Worm (Caenorhabditis elegans) whole organism, L3 larva: Measurements from ENCODE around the gene sucl-2.

Source experiments
- R02D3.7 ChIP-seq: fragments of 150-350 bp; optimal IDR thresholded peaks from 2 replicates; lab custom pipeline; 2014; ENCODE audit warnings: missing biosample characterization, missing genetic modification characterization
- ZK546.5 ChIP-seq: sonication (generic microtip); optimal IDR thresholded peaks from 2 replicates; lab custom pipeline; 2017; ENCODE audit warnings: missing biosample characterization, missing genetic modification characterization
- aly-2 ChIP-seq: fragments of 150-350 bp; optimal IDR thresholded peaks from 2 replicates; lab custom pipeline; 2014; ENCODE audit warnings: missing biosample characterization, missing genetic modification characterization
- ama-1 ChIP-seq: fragments of 150-350 bp; optimal IDR thresholded peaks from 2 replicates; lab custom pipeline; 2018
- ceh-16 ChIP-seq: sonication (generic microtip); optimal IDR thresholded peaks from 2 replicates; lab custom pipeline; 2017; ENCODE audit warnings: missing biosample characterization, missing genetic modification characterization
- ceh-82 ChIP-seq: fragments of 150-350 bp; optimal IDR thresholded peaks from 2 replicates; lab custom pipeline; 2014; ENCODE audit warnings: missing biosample characterization, missing genetic modification characterization
- daf-12 ChIP-seq: fragments of 150-350 bp; optimal IDR thresholded peaks from 2 replicates; lab custom pipeline; 2014; ENCODE audit warnings: missing biosample characterization, missing genetic modification reagents, missing genetic modification characterization
- egl-27 ChIP-seq: sonication (generic microtip); optimal IDR thresholded peaks from 4 replicates; lab custom pipeline; 2017; ENCODE audit warnings: missing biosample characterization, missing genetic modification reagents, missing genetic modification characterization
- elt-1 ChIP-seq: fragments of 150-350 bp; optimal IDR thresholded peaks from 2 replicates; lab custom pipeline; 2014; ENCODE audit warnings: missing biosample characterization, missing genetic modification characterization
- elt-2 ChIP-seq: sonication (generic microtip); optimal IDR thresholded peaks from 2 replicates; lab custom pipeline; 2016; ENCODE audit warnings: missing genetic modification reagents, mild to moderate bottlenecking, missing genetic modification characterization, missing compliant biosample characterization
- eor-1 ChIP-seq, 2 experiments: fragments of 150-350 bp; optimal IDR thresholded peaks; 2 replicates each; lab custom pipeline; 2014 to 2018; ENCODE audit warnings: missing biosample characterization in 2 of 2, missing genetic modification characterization in 2 of 2
- fkh-2 ChIP-seq: fragments of 150-350 bp; optimal IDR thresholded peaks from 2 replicates; lab custom pipeline; 2014; ENCODE audit warnings: missing biosample characterization, missing genetic modification reagents, missing genetic modification characterization
- hmg-11 ChIP-seq: sonication (generic microtip); optimal IDR thresholded peaks from 2 replicates; lab custom pipeline; 2016; ENCODE audit warnings: missing genetic modification characterization, missing compliant biosample characterization
- lin-15B ChIP-seq: fragments of 150-350 bp; optimal IDR thresholded peaks from 2 replicates; lab custom pipeline; 2014; ENCODE audit warnings: missing biosample characterization, missing genetic modification characterization
- lsy-12 ChIP-seq: sonication (generic microtip); optimal IDR thresholded peaks from 2 replicates; lab custom pipeline; 2016; ENCODE audit warnings: mild to moderate bottlenecking, missing genetic modification characterization, missing compliant biosample characterization
- mml-1 ChIP-seq: fragments of 150-350 bp; sonication (generic microtip); optimal IDR thresholded peaks from 3 replicates; lab custom pipeline; 2014; ENCODE audit warnings: missing biosample characterization, missing genetic modification characterization
- nhr-11 ChIP-seq: fragments of 150-350 bp; optimal IDR thresholded peaks from 2 replicates; lab custom pipeline; 2014; ENCODE audit warnings: missing biosample characterization, missing genetic modification characterization
- nhr-12 ChIP-seq: fragments of 150-350 bp; optimal IDR thresholded peaks from 2 replicates; lab custom pipeline; 2014; ENCODE audit warnings: missing biosample characterization, missing genetic modification characterization
- nhr-23 ChIP-seq: fragments of 150-350 bp; optimal IDR thresholded peaks from 2 replicates; lab custom pipeline; 2014; ENCODE audit warnings: missing biosample characterization, missing genetic modification reagents, missing genetic modification characterization
- nhr-237 ChIP-seq: fragments of 150-350 bp; optimal IDR thresholded peaks from 2 replicates; lab custom pipeline; 2014; ENCODE audit warnings: missing biosample characterization, missing genetic modification characterization
- nhr-25 ChIP-seq: sonication (generic microtip); optimal IDR thresholded peaks from 2 replicates; lab custom pipeline; 2017; ENCODE audit warnings: missing biosample characterization, missing genetic modification characterization
- nhr-43 ChIP-seq: sonication (generic microtip); optimal IDR thresholded peaks from 2 replicates; lab custom pipeline; 2016; ENCODE audit warnings: mild to moderate bottlenecking, missing genetic modification characterization, missing compliant biosample characterization; ENCODE audit not compliant: poor library complexity, severe bottlenecking
- nhr-67 ChIP-seq: fragments of 150-350 bp; optimal IDR thresholded peaks from 2 replicates; lab custom pipeline; 2014; ENCODE audit warnings: missing biosample characterization, missing genetic modification characterization
- nhr-76 ChIP-seq: fragments of 150-350 bp; sonication (generic microtip); optimal IDR thresholded peaks from 5 replicates; lab custom pipeline; 2014; ENCODE audit warnings: missing biosample characterization, missing genetic modification characterization
- nhr-77 ChIP-seq: fragments of 150-350 bp; optimal IDR thresholded peaks from 2 replicates; lab custom pipeline; 2014; ENCODE audit warnings: missing biosample characterization, missing genetic modification characterization
- pha-4 ChIP-seq: fragments of 150-350 bp; optimal IDR thresholded peaks from 2 replicates; lab custom pipeline; 2014; ENCODE audit warnings: missing biosample characterization, missing genetic modification reagents, missing genetic modification characterization
- pqm-1 ChIP-seq: fragments of 150-350 bp; optimal IDR thresholded peaks from 2 replicates; lab custom pipeline; 2017; ENCODE audit warnings: missing biosample characterization, missing genetic modification characterization, inconsistent platforms
- sea-2 ChIP-seq: fragments of 150-350 bp; sonication (generic microtip); optimal IDR thresholded peaks from 4 replicates; lab custom pipeline; 2014; ENCODE audit warnings: missing biosample characterization, missing genetic modification reagents, missing genetic modification characterization
- skn-1 ChIP-seq: fragments of 150-350 bp; optimal IDR thresholded peaks from 2 replicates; lab custom pipeline; 2014; ENCODE audit warnings: missing biosample characterization, missing genetic modification characterization
- snpc-4 ChIP-seq: fragments of 150-350 bp; optimal IDR thresholded peaks from 2 replicates; lab custom pipeline; 2014; ENCODE audit warnings: missing biosample characterization, missing genetic modification characterization
- tbx-2 ChIP-seq: sonication (generic microtip); optimal IDR thresholded peaks from 2 replicates; lab custom pipeline; 2016; ENCODE audit warnings: mild to moderate bottlenecking, missing genetic modification characterization, missing compliant biosample characterization
- ztf-11 ChIP-seq: fragments of 150-350 bp; optimal IDR thresholded peaks from 2 replicates; lab custom pipeline; 2014; ENCODE audit warnings: missing biosample characterization, missing genetic modification characterization

sucl-2 gene

DNA sequence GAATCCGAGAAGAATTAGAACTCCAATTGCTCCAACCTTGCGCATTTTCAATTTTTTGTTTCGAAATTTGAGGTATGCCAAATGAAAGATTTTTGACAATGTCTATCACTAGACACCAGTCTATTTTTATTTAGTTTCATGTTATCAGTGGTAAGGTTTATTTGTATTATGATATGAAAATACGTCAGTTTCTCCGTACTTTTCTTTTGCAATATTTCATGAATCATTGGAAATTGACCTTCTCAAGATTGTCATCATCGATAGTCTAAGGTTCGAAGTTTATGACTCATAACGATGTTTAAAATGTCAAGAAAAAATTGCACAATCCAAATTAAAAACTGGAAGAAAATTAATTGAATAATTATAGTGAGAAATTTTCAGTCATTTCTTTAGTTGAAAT is 27.8 kb downstream of the sucl-2 start, which contains the start of gene clc-19:
Gene clc-19, minus strand, starts transcription at position 135 of the 400 bp plus-strand sequence.
- no peak for TF ChIP-seq fkh-2 (tag; lab: Kevin White, UChicago)
- peak; percentile 90 for TF ChIP-seq pqm-1 (tag; lab: Kevin White, UChicago)
- peak; percentile 30 for TF ChIP-seq elt-2

DNA sequence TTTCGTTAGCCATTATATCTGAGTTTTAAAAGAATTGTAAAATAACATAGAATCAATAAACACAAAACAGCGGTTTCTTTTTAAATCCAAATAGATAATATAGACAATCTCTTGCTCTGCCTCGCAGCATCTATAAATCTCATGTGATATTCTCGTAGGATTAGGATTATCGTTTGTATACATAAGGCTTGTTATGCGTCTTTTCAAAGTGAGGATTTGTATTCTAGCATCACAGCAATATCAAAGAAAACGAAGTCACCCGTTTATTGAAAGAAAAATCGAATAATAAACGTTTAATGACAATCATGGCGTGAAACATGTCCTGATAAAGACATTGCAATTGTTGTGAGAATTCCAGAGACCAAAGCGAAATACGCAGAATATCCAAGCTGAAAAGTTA is 28.8 kb downstream of the sucl-2 start, which contains the start of the genes T24C4.3 and clc-20:
Gene T24C4.3, minus strand, starts transcription at position 101 of the 400 bp plus-strand sequence.
Gene clc-20, plus strand, starts transcription at position 211 of the 400 bp plus-strand sequence.
- TF ChIP-seq eor-1 (tag; optimal IDR thresholded peaks at IDR 0.05; lab: Kevin White, UChicago) (no peak), daf-12 (no peak), skn-1 (tag; lab: Kevin White, UChicago) (no peak), lsy-12 (no peak), nhr-237 (tag; lab: Kevin White, UChicago) (no peak), nhr-23 (tag; lab: Kevin White, UChicago) (no peak), ZK546.5 (tag; lab: Kevin White, UChicago) (no peak), ceh-16 (tag; lab: Kevin White, UChicago) (no peak), R02D3.7 (tag; lab: Kevin White, UChicago) (no peak), lin-15B (tag; lab: Kevin White, UChicago) (no peak), ama-1 (lab: Kevin White, UChicago) (no peak), snpc-4 (tag; lab: Kevin White, UChicago) (no peak), pqm-1 (tag; lab: Kevin White, UChicago) (no peak), elt-2 (no peak)

DNA sequence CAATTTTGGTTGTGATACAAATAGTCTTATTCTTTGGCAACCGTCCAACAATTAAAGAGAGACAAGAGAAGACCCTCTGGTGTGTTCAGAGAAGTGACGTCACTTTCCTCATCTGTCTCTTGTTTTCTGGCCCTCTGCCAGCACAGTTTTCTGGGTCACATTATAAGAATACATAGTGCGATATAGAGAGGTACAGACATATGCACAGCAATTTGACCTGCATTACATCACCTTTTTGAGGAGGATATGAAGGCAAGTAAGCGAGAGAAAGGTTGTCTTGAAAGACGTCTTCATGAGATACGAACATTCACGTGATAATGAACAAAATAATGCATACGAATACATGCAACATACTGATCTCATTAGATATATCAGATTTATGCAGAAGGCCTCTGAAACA is 30.7 kb downstream of the sucl-2 start:
- TF ChIP-seq sea-2 (GFP tag; lab: Kevin White, UChicago) (no peak), daf-12 (no peak), ZK546.5 (tag; lab: Kevin White, UChicago) (no peak)

DNA sequence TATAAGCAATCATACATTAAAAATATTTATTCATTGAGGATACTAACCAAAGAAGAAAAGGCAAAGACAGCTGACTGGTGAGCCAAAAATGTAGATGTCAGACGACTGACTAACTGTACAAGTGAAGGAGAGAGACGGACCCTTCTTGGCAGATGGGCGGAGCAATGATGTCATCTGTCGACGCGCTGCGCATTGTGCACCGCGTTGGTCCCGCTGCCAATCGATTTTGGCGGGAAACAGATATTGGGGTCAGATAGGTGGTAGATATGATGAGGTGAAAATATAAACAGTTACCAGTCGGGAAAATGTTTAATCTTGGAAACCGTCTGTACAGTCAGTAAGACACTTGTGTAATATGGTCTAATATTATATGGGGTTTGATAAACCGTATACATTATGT is 31.3 kb downstream of the sucl-2 start, which contains the start of gene T24C4.2:
Gene T24C4.2, minus strand, starts transcription at position 101 of the 400 bp plus-strand sequence.
- TF ChIP-seq mml-1 (tag; lab: Kevin White, UChicago), result no peak

DNA sequence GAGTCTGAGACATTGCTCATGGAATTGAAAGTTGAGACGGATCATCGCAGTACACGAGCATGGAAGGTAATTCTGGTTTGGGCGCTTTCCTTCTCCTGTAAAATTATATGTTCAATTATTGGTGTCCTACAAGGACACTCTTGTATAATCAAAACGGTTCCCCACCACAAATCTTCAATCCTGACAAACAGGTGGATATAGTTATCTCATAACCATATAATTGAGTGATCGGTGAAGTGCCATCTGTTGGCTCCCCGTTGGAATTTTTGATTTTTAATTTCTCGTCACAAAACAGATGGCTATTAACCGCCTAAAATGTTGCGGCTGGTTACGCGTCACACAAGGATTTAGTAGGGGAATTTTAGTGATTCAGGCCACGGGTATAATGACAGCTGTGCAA is 32.3 kb downstream of the sucl-2 start:
- no peak for TF ChIP-seq nhr-25

DNA sequence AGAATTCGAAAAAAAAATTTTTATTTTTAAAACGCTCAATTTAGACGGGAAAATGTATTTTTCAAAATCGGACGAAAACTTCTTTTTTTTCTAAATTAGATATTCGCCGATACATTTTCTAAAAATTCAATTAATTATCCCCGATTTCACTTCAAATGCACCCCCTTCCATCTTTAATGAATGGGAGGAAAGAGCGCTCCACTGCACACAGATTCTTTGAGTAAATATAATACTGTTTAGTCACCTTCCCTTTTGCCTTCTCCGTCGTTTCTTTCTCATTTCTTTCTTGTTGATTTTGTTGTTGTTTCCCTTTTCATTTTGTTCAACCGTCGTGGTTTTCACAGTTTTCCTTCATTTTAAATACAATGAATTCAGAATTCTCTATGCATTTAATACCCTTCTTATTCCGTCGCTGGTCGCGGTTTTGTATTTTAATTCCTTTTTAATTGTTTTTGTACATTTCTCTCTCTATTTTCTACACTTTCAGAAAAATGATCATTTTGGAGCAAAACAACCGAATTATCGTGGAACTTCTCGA is 39.3 kb downstream of the sucl-2 start, which contains the start of gene arx-4:
Gene arx-4, plus strand, starts transcription at position 488 of the 538 bp plus-strand sequence.
- TF ChIP-seq nhr-43 (tag; lab: Kevin White, UChicago), result no peak
- peak; percentile 88 for TF ChIP-seq pha-4
- TF ChIP-seq snpc-4 (tag; lab: Kevin White, UChicago), result no peak
- peak; percentile 10 for TF ChIP-seq hmg-11 (tag; lab: Kevin White, UChicago)
- TF ChIP-seq nhr-67, result no peak
- TF ChIP-seq nhr-25, result no peak

DNA sequence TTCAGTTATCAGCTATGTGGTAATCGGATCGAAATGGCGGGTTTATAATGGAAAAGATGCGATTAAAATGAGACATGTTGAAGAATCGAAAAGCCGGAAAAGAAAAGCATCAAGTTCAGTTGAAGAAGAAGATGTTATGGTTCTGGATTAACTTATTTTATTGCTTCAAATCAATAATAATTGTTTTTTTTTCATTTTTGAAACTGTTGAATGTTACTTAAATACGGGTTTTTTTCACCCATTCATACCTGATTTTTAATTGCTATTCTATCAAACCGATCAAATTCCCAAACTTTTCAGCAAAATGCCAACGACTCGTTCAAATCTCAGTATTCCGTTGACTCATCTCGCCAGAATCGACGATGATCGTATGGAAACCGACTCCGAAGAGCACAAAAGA is 41.3 kb downstream of the sucl-2 start, which contains the start of gene exos-4.2:
Gene exos-4.2, plus strand, starts transcription at position 301 of the 400 bp plus-strand sequence.
- TF ChIP-seq lin-15B (tag; lab: Kevin White, UChicago) (no peak), tbx-2 (tag; lab: Kevin White, UChicago) (no peak), mml-1 (tag; lab: Kevin White, UChicago) (no peak), nhr-67 (no peak), nhr-11 (tag; lab: Kevin White, UChicago) (no peak), nhr-237 (tag; lab: Kevin White, UChicago) (no peak), nhr-12 (tag; lab: Kevin White, UChicago) (no peak)

DNA sequence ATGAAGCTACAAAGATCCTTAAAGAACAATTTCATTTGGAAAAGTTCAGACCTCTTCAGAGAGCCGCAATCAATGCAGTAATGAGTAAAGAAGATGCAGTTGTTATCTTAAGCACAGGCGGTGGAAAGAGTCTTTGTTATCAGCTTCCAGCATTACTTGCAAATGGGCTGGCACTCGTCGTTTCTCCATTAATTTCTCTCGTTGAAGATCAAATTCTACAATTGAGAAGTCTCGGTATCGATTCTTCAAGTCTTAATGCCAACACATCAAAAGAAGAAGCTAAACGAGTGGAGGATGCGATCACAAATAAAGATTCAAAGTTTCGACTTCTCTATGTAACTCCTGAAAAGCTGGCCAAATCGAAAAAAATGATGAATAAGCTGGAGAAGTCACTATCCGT is 44.3 kb downstream of the sucl-2 start:
- TF ChIP-seq R02D3.7 (tag; lab: Kevin White, UChicago) (no peak), ceh-82 (tag; lab: Kevin White, UChicago) (no peak), daf-12 (no peak), sea-2 (GFP tag; lab: Kevin White, UChicago) (no peak), elt-1 (tag; lab: Kevin White, UChicago) (no peak), nhr-77 (tag; lab: Kevin White, UChicago) (no peak), lin-15B (tag; lab: Kevin White, UChicago) (no peak), nhr-11 (tag; lab: Kevin White, UChicago) (no peak), nhr-25 (no peak), nhr-76 (tag; lab: Kevin White, UChicago) (no peak), egl-27 (tag; lab: Kevin White, UChicago) (no peak), aly-2 (tag; lab: Kevin White, UChicago) (no peak), pha-4 (no peak), fkh-2 (tag; lab: Kevin White, UChicago) (no peak), ztf-11 (no peak)
